Worm (Caenorhabditis elegans): ENCODE measurements around the gene smf-3.

smf-3 gene

DNA sequence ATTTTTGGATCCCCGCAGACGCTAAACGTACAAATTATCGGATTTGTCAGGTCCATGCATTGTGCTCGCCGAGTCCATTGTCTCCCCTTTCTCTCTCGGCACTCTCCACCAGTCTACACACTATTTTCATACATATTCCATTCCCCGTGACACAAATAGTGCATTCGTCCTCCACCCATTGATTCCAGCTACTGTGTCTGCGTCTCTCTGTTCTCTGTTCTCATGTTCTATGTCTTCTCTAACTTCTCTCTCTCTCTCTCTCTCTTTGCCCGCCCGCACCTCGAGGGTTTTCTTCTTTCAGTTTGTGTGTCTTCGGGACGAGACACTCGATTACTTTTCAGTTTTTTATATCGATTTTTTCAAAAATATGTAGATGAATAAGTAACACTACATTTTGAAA, 19.0 kb upstream of the smf-3 start (continued):
- TF ChIP-seq F57C9.4 (tag; optimal IDR thresholded peaks at IDR 0.05) (no peak), hsf-1 (GFP tag; IDR thresholded peaks at IDR 0.05) (no peak), ztf-26 (tag; optimal IDR thresholded peaks at IDR 0.05) (peak; percentile 19), sptf-2 (GFP tag; optimal IDR thresholded peaks at IDR 0.05) (no peak), T26A5.8 (tag; optimal IDR thresholded peaks at IDR 0.05) (no peak), egl-44 (GFP tag; IDR thresholded peaks at IDR 0.05) (no peak), pbrm-1 (GFP tag; IDR thresholded peaks at IDR 0.05) (peak; percentile 76), him-1 (tag; optimal IDR thresholded peaks at IDR 0.05) (no peak), ekl-4 (GFP tag; IDR thresholded peaks at IDR 0.05) (0 out of 2 replicates have a peak, but pooled peaks have one; percentile 45), fkh-3 (tag; optimal IDR thresholded peaks at IDR 0.05) (no peak), Y95B8A.8 (GFP tag; IDR thresholded peaks at IDR 0.05) (no peak), unc-62 (GFP tag; optimal IDR thresholded peaks at IDR 0.05) (no peak), B0035.1 (tag; optimal IDR thresholded peaks at IDR 0.05) (no peak), lsy-27 (tag; optimal IDR thresholded peaks at IDR 0.05; ENCODE audit: borderline replicate concordance, insufficient read depth) (no peak), zim-3 (tag; optimal IDR thresholded peaks at IDR 0.05) (no peak), ceh-40 (GFP tag; IDR thresholded peaks at IDR 0.05) (no peak), ceh-27 (GFP tag; optimal IDR thresholded peaks at IDR 0.05) (peak; percentile 68), F52B5.7 (tag; optimal IDR thresholded peaks at IDR 0.05) (no peak), egl-18 (GFP tag; IDR thresholded peaks at IDR 0.05) (no peak), bed-1 (GFP tag; IDR thresholded peaks at IDR 0.05) (no peak), lag-1 (GFP tag; IDR thresholded peaks at IDR 0.05) (no peak), mcd-1 (GFP tag; IDR thresholded peaks at IDR 0.05) (peak; percentile 70), Y56A3A.18 (GFP tag; IDR thresholded peaks at IDR 0.05) (no peak), F57A8.1 (GFP tag; optimal IDR thresholded peaks at IDR 0.05) (no peak), unc-130 (GFP tag; optimal IDR thresholded peaks at IDR 0.05) (no peak), rcor-1 (GFP tag; IDR thresholded peaks at IDR 0.05) (no peak), bed-2 (GFP tag; IDR thresholded peaks at IDR 0.05) (no peak), F23B12.7 (tag; optimal IDR thresholded peaks at IDR 0.05; ENCODE audit: insufficient read depth) (peak; percentile 29), nfyb-1 (GFP tag; IDR thresholded peaks at IDR 0.05) (peak; percentile 60; the same call in 1 of the 2 replicates), lin-26 (GFP tag; IDR thresholded peaks at IDR 0.05) (0 out of 2 replicates have a peak, but pooled peaks have one; percentile 37), hlh-12 (tag; optimal IDR thresholded peaks at IDR 0.05) (no peak), B0336.3 (GFP tag; IDR thresholded peaks at IDR 0.05) (0 out of 2 replicates have a peak, but pooled peaks have one; percentile 52), Y53G8AR.9 (GFP tag; conservative IDR thresholded peaks at IDR 0.05) (no peak), C06A6.2 (GFP tag; conservative IDR thresholded peaks at IDR 0.05) (0 out of 2 replicates have a peak, but pooled peaks have one; percentile 42), xnd-1 (tag; optimal IDR thresholded peaks at IDR 0.05) (no peak), rec-8 (tag; optimal IDR thresholded peaks at IDR 0.05) (no peak), tbp1 (GFP tag; optimal IDR thresholded peaks at IDR 0.05) (peak; percentile 41), B0019.2 (GFP tag; conservative IDR thresholded peaks at IDR 0.05) (no peak), dpl-1 (GFP tag; optimal IDR thresholded peaks at IDR 0.05) (no peak), attf-5 (GFP tag; optimal IDR thresholded peaks at IDR 0.05) (peak; percentile 85), cebp-2 (GFP tag; IDR thresholded peaks at IDR 0.05) (no peak), F22D6.2 (tag; optimal IDR thresholded peaks at IDR 0.05) (no peak), hmg-1.2 (GFP tag; IDR thresholded peaks at IDR 0.05) (peak; percentile 87), lin-54 (GFP tag; optimal IDR thresholded peaks at IDR 0.05) (peak; percentile 43), mes-4 (tag; optimal IDR thresholded peaks at IDR 0.05) (no peak), Y53F4B.3 (GFP tag; IDR thresholded peaks at IDR 0.05) (no peak), hlh-26 (GFP tag; conservative IDR thresholded peaks at IDR 0.05) (no peak), die-1 (tag; optimal IDR thresholded peaks at IDR 0.05) (no peak)
